Worm (Caenorhabditis elegans) whole organism, midembryonic: ENCODE results near the gene R04B3.2.

ENCODE experiments used
- T22C8.4 ChIP-seq: fragments of 200-800 bp; sonication (Bioruptor generic); IDR thresholded peaks from 2 replicates; pipeline ENCODE4 v1.3.6; 2022; ENCODE audit warnings: missing genetic modification characterization, missing compliant biosample characterization
- cog-1 ChIP-seq: sonication (generic microtip); optimal IDR thresholded peaks from 2 replicates; lab custom pipeline; 2016; ENCODE audit warnings: missing genetic modification characterization, missing compliant biosample characterization
- flt-1 ChIP-seq: fragments of 200-800 bp; sonication (Bioruptor generic); IDR thresholded peaks from 2 replicates; pipeline ENCODE4 v1.3.6; 2022; ENCODE audit warnings: missing genetic modification characterization, missing compliant biosample characterization
- klf-2 ChIP-seq: fragments of 200-800 bp; sonication (Bioruptor generic); conservative IDR thresholded peaks from 2 replicates; pipeline ENCODE4 v1.3.6; 2022; ENCODE audit warnings: missing genetic modification reagents, missing genetic modification characterization, missing compliant biosample characterization
- med-1 ChIP-seq: sonication (generic microtip); optimal IDR thresholded peaks from 2 replicates; lab custom pipeline; 2017; ENCODE audit warnings: missing genetic modification characterization, mild to moderate bottlenecking, missing compliant biosample characterization, antibody characterized with exemption, missing genetic modification reagents; ENCODE audit not compliant: insufficient read depth
- ref-1 ChIP-seq: fragments of 200-800 bp; sonication (Bioruptor generic); conservative IDR thresholded peaks from 2 replicates; pipeline ENCODE4 v1.3.6; 2022; ENCODE audit warnings: missing genetic modification reagents, missing genetic modification characterization, missing compliant biosample characterization
- ztf-23 ChIP-seq: fragments of 200-800 bp; sonication (Bioruptor generic); IDR thresholded peaks from 2 replicates; pipeline ENCODE4 v1.3.6; 2022; ENCODE audit warnings: missing genetic modification reagents, missing genetic modification characterization, missing compliant biosample characterization

R04B3.2 gene

DNA sequence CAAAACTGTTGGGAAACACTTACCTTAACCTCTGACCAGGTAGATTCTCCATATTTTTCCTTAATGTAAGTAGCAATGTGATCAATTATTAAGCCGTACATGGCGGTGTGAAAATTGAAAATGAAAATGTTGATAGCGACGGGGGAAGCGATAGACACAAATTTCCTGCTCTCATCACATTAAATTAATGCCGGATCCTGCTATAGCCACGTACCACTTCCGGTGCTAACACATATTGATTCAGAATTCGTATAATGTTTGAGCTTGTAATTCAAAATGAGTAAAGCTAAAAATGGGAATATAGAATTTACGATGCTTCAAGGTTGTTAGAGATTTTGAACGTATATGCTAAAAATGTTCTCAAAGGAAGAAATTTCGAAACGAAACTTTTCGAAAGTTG is 46.1 kb downstream of the R04B3.2 start, which contains the start of gene gcy-31:
Gene gcy-31 (minus strand): TSS at position 101 of the 400 bp plus-strand sequence.
- TF ChIP-seq ztf-23 (GFP tag; lab: Robert Waterston, UW) (no peak), cog-1 (no peak), klf-2 (GFP tag; lab: Robert Waterston, UW) (no peak)

DNA sequence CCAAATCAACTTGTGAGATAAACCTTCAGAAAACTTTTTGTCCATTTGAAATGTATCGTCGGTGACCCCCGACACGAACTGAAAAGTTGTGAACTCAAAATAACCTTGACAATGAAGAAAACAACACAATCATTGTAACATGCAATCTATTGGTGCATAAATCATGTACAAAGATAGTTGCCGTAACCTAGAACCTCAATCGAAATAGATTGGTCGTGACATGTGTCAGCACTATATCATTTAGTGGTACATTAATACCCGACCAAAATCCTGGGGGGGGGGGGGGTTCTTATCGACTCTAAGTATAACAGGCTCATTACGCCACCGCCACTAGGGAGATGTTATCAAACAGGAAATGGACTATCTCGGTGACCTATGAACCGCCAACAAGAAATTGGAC is 46.6 kb downstream of the R04B3.2 start:
- TF ChIP-seq ztf-23 (GFP tag; lab: Robert Waterston, UW) = no peak
- TF ChIP-seq cog-1 = no peak
- TF ChIP-seq T22C8.4 (GFP tag; lab: Robert Waterston, UW) = no peak

DNA sequence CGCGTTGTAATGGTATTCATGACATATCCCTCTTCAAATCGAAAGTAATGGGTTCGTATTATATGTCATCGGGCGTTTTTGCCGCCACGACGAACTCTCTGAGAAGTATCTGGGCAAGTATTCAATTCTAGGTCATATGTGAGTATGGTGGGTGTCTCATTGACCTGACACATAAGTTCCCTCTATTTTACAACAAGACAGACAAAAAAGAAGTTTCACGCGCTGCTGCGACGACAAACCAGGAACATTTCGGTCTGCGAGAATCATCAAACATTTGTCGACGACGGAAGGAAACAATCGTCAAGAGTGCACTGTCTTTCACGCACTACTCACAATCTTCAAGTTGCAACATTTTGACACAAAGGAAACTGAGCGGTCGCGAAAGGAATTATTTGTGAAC is 48.2 kb downstream of the R04B3.2 start:
- no peak for TF ChIP-seq ref-1 (GFP tag; lab: Robert Waterston, UW)
- TF ChIP-seq flt-1 = no peak

DNA sequence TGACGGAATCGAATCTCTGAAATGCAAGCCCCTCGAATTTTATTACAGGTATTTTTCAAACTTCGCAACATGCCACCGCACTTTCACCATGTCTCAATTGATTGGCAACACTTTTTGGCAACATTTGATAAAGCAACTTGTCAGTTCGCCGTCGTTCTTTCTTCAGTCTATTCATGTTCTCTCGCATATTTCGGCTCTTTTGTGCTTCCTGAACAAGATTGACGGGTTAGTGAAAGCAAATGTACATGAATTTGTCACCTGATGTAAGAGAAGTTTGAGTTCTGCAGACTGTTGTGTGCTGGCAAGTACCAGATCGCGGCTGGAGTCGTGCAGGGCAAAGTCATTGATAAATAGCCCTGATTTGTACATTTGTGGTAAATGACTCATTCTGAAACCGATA is 51.4 kb downstream of the R04B3.2 start:
- TF ChIP-seq ref-1 (GFP tag; lab: Robert Waterston, UW) (no peak), cog-1 (no peak), med-1 (GFP tag; lab: Kevin White, UChicago) (no peak), klf-2 (GFP tag; lab: Robert Waterston, UW) (no peak)
